Worm (Caenorhabditis elegans) whole organism, L1 larva: ENCODE data around the gene Y37E11B.5.
A peak's percentile ranks its signal among the peaks of the same experiment; 100 is the strongest.

ENCODE experiments used
- C34B4.2 ChIP-seq: sonication (generic microtip); optimal IDR thresholded peaks from 2 replicates; lab custom pipeline; 2017; ENCODE audit warnings: mild to moderate bottlenecking, missing genetic modification characterization, missing compliant biosample characterization
- F16B12.6 ChIP-seq: fragments of 150-350 bp; optimal IDR thresholded peaks from 2 replicates; lab custom pipeline; 2014; ENCODE audit warnings: missing biosample characterization, missing genetic modification characterization
- aha-1 ChIP-seq: fragments of 150-350 bp; optimal IDR thresholded peaks from 2 replicates; lab custom pipeline; 2014; ENCODE audit warnings: missing biosample characterization, missing genetic modification characterization
- alr-1 ChIP-seq: fragments of 200-800 bp; sonication (Bioruptor generic); optimal IDR thresholded peaks from 2 replicates; lab custom pipeline; 2018; ENCODE audit warnings: borderline replicate concordance, mild to moderate bottlenecking, missing genetic modification characterization, missing compliant biosample characterization
- aly-2 ChIP-seq: fragments of 150-350 bp; optimal IDR thresholded peaks from 2 replicates; lab custom pipeline; 2014; ENCODE audit warnings: missing biosample characterization, missing genetic modification characterization
- ama-1 ChIP-seq: fragments of 150-350 bp; optimal IDR thresholded peaks from 2 replicates; lab custom pipeline; 2014
- ceh-8 ChIP-seq: fragments of 200-800 bp; sonication (Bioruptor generic); optimal IDR thresholded peaks from 2 replicates; lab custom pipeline; 2018; ENCODE audit warnings: mild to moderate bottlenecking, missing genetic modification characterization, moderate library complexity, missing compliant biosample characterization
- ceh-82 ChIP-seq, 3 experiments: fragments of 150-350 bp in 1 of 3; sonication (generic microtip) in 2 of 3; optimal IDR thresholded peaks; 2 replicates each; lab custom pipeline; 2014 to 2017; ENCODE audit warnings: missing biosample characterization in 3 of 3, missing genetic modification characterization in 3 of 3
- ceh-88 ChIP-seq: fragments of 200-800 bp; sonication (Bioruptor generic); IDR thresholded peaks from 2 replicates; pipeline ENCODE4 v1.3.6; 2022; ENCODE audit warnings: missing genetic modification characterization, missing compliant biosample characterization
- ceh-90 ChIP-seq: sonication (generic microtip); optimal IDR thresholded peaks from 2 replicates; lab custom pipeline; 2016; ENCODE audit warnings: missing genetic modification characterization, missing compliant biosample characterization
- ces-1 ChIP-seq: fragments of 150-350 bp; optimal IDR thresholded peaks from 2 replicates; lab custom pipeline; 2014; ENCODE audit warnings: missing biosample characterization, missing genetic modification reagents, missing genetic modification characterization
- efl-1 ChIP-seq, 4 experiments: fragments of 150-350 bp; optimal IDR thresholded peaks in 3 of 4; peaks in 1 of 4; 1 replicate in 1 of 4; 2 replicates in 3 of 4; lab custom pipeline; 2014; ENCODE audit warnings: missing biosample characterization in 2 of 4, missing genetic modification characterization in 2 of 4, missing genetic modification reagents in 2 of 4
- efl-3 ChIP-seq: fragments of 200-800 bp; sonication (Bioruptor generic); optimal IDR thresholded peaks from 2 replicates; lab custom pipeline; 2018; ENCODE audit warnings: mild to moderate bottlenecking, missing genetic modification characterization, missing compliant biosample characterization
- egl-27 ChIP-seq, 2 experiments: fragments of 150-350 bp in 1 of 2; sonication (generic microtip); optimal IDR thresholded peaks; 3 replicates each; lab custom pipeline; 2017 to 2018; ENCODE audit warnings: missing biosample characterization in 2 of 2, missing genetic modification characterization in 2 of 2, missing genetic modification reagents in 2 of 2
- elt-2 ChIP-seq: sonication (generic microtip); optimal IDR thresholded peaks from 2 replicates; lab custom pipeline; 2016; ENCODE audit warnings: missing genetic modification characterization, mild to moderate bottlenecking, inconsistent platforms, missing compliant biosample characterization, missing genetic modification reagents
- fkh-4 ChIP-seq: sonication (generic microtip); optimal IDR thresholded peaks from 2 replicates; lab custom pipeline; 2016; ENCODE audit warnings: missing compliant biosample characterization, missing genetic modification characterization, borderline replicate concordance
- hlh-17 ChIP-seq: fragments of 200-800 bp; sonication (Bioruptor generic); optimal IDR thresholded peaks from 2 replicates; lab custom pipeline; 2018; ENCODE audit warnings: missing genetic modification characterization, mild to moderate bottlenecking, missing compliant biosample characterization, moderate library complexity, borderline replicate concordance
- hlh-4 ChIP-seq: sonication (generic microtip); optimal IDR thresholded peaks from 2 replicates; lab custom pipeline; 2016; ENCODE audit warnings: mild to moderate bottlenecking, missing genetic modification characterization, missing compliant biosample characterization
- hpl-2 ChIP-seq: fragments of 150-350 bp; optimal IDR thresholded peaks from 2 replicates; lab custom pipeline; 2014; ENCODE audit warnings: missing biosample characterization, missing genetic modification reagents, missing genetic modification characterization
- irx-1 ChIP-seq: sonication (generic microtip); optimal IDR thresholded peaks from 2 replicates; lab custom pipeline; 2016; ENCODE audit warnings: missing genetic modification characterization, missing compliant biosample characterization
- isw-1 ChIP-seq: fragments of 200-800 bp; sonication (Bioruptor generic); IDR thresholded peaks from 2 replicates; pipeline ENCODE4 v1.3.6; 2022; ENCODE audit warnings: missing genetic modification characterization, missing compliant biosample characterization
- jun-1 ChIP-seq: fragments of 150-350 bp; optimal IDR thresholded peaks from 2 replicates; lab custom pipeline; 2014; ENCODE audit warnings: missing biosample characterization, missing genetic modification reagents, missing genetic modification characterization
- lin-13 ChIP-seq: fragments of 150-350 bp; optimal IDR thresholded peaks from 2 replicates; lab custom pipeline; 2014; ENCODE audit warnings: missing biosample characterization, missing genetic modification reagents, missing genetic modification characterization
- lin-35 ChIP-seq, 2 experiments: fragments of 150-350 bp; optimal IDR thresholded peaks; 2 replicates each; lab custom pipeline; 2014; ENCODE audit warnings: missing biosample characterization in 2 of 2, missing genetic modification characterization in 2 of 2, missing genetic modification reagents in 2 of 2
- lin-39 ChIP-seq: fragments of 150-350 bp; optimal IDR thresholded peaks from 2 replicates; lab custom pipeline; 2014; ENCODE audit warnings: missing biosample characterization, missing genetic modification reagents, missing genetic modification characterization
- lir-3 ChIP-seq: sonication (generic microtip); optimal IDR thresholded peaks from 2 replicates; lab custom pipeline; 2016; ENCODE audit warnings: mild to moderate bottlenecking, missing genetic modification characterization, moderate library complexity, missing compliant biosample characterization; ENCODE audit not compliant: poor library complexity
- nhr-20 ChIP-seq: sonication (generic microtip); optimal IDR thresholded peaks from 2 replicates; lab custom pipeline; 2016; ENCODE audit warnings: mild to moderate bottlenecking, missing genetic modification characterization, missing compliant biosample characterization
- nhr-237 ChIP-seq: fragments of 150-350 bp; optimal IDR thresholded peaks from 2 replicates; lab custom pipeline; 2014; ENCODE audit warnings: missing biosample characterization, missing genetic modification characterization
- nhr-47 ChIP-seq: sonication (generic microtip); optimal IDR thresholded peaks from 2 replicates; lab custom pipeline; 2016; ENCODE audit warnings: mild to moderate bottlenecking, missing genetic modification characterization, moderate library complexity, missing compliant biosample characterization
- nhr-71 ChIP-seq: sonication (generic microtip); optimal IDR thresholded peaks from 2 replicates; lab custom pipeline; 2016; ENCODE audit warnings: mild to moderate bottlenecking, missing genetic modification characterization, moderate library complexity, missing compliant biosample characterization
- nhr-85 ChIP-seq: sonication (generic microtip); peaks from one replicate; lab custom pipeline; 2016; ENCODE audit warnings: missing genetic modification characterization, inconsistent platforms, missing compliant biosample characterization
- nhr-90 ChIP-seq: sonication (generic microtip); optimal IDR thresholded peaks from 2 replicates; lab custom pipeline; 2016; ENCODE audit warnings: mild to moderate bottlenecking, missing genetic modification characterization, missing compliant biosample characterization; ENCODE audit not compliant: poor library complexity
- pqm-1 ChIP-seq: sonication (generic microtip); optimal IDR thresholded peaks from 3 replicates; lab custom pipeline; 2017; ENCODE audit warnings: missing biosample characterization, missing genetic modification characterization
- rnt-1 ChIP-seq: sonication (generic microtip); optimal IDR thresholded peaks from 2 replicates; lab custom pipeline; 2016; ENCODE audit warnings: mild to moderate bottlenecking, missing genetic modification characterization, moderate library complexity, missing compliant biosample characterization
- skn-1 ChIP-seq: fragments of 150-350 bp; optimal IDR thresholded peaks from 2 replicates; lab custom pipeline; 2014; ENCODE audit warnings: missing biosample characterization, missing genetic modification characterization
- snpc-4 ChIP-seq: fragments of 150-350 bp; optimal IDR thresholded peaks from 2 replicates; lab custom pipeline; 2014; ENCODE audit warnings: missing biosample characterization, missing genetic modification characterization
- snu-23 ChIP-seq: sonication (generic microtip); optimal IDR thresholded peaks from 2 replicates; lab custom pipeline; 2016; ENCODE audit warnings: missing genetic modification characterization, missing compliant biosample characterization
- sox-4 ChIP-seq: sonication (generic microtip); optimal IDR thresholded peaks from 2 replicates; lab custom pipeline; 2016; ENCODE audit warnings: missing genetic modification characterization, missing compliant biosample characterization
- sptf-1 ChIP-seq: fragments of 150-350 bp; optimal IDR thresholded peaks from 2 replicates; lab custom pipeline; 2014; ENCODE audit warnings: missing biosample characterization, missing genetic modification characterization
- sup-37 ChIP-seq: fragments of 200-800 bp; sonication (Bioruptor generic); optimal IDR thresholded peaks from 2 replicates; lab custom pipeline; 2018; ENCODE audit warnings: mild to moderate bottlenecking, missing genetic modification characterization, missing compliant biosample characterization
- swsn-7 ChIP-seq: sonication (generic microtip); optimal IDR thresholded peaks from 2 replicates; lab custom pipeline; 2016; ENCODE audit warnings: missing genetic modification characterization, missing compliant biosample characterization
- tbx-2 ChIP-seq: sonication (generic microtip); optimal IDR thresholded peaks from 2 replicates; lab custom pipeline; 2016; ENCODE audit warnings: missing genetic modification characterization, missing compliant biosample characterization
- tlp-1 ChIP-seq: fragments of 150-350 bp; optimal IDR thresholded peaks from 2 replicates; lab custom pipeline; 2014; ENCODE audit warnings: missing biosample characterization, missing genetic modification characterization
- unc-30 ChIP-seq: sonication (generic microtip); optimal IDR thresholded peaks from 2 replicates; lab custom pipeline; 2017; ENCODE audit warnings: missing biosample characterization, missing genetic modification characterization
- unc-62 ChIP-seq: fragments of 150-350 bp; optimal IDR thresholded peaks from 2 replicates; lab custom pipeline; 2014; ENCODE audit warnings: missing biosample characterization, missing genetic modification reagents, missing genetic modification characterization
- unc-86 ChIP-seq: sonication (generic microtip); optimal IDR thresholded peaks from 2 replicates; lab custom pipeline; 2016; ENCODE audit warnings: missing genetic modification characterization, missing compliant biosample characterization
- vab-15 ChIP-seq: sonication (generic microtip); optimal IDR thresholded peaks from 2 replicates; lab custom pipeline; 2017; ENCODE audit warnings: missing genotype, mild to moderate bottlenecking, missing genetic modification characterization, missing compliant biosample characterization
- zag-1 ChIP-seq: fragments of 150-350 bp; optimal IDR thresholded peaks from 2 replicates; lab custom pipeline; 2014; ENCODE audit warnings: missing biosample characterization, missing genetic modification characterization
- zip-4 ChIP-seq: fragments of 200-800 bp; sonication (Bioruptor generic); optimal IDR thresholded peaks from 2 replicates; lab custom pipeline; 2018; ENCODE audit warnings: mild to moderate bottlenecking, missing genetic modification characterization, moderate library complexity, missing compliant biosample characterization
- ztf-11 ChIP-seq, 2 experiments: sonication (generic microtip); optimal IDR thresholded peaks; 2 replicates each; lab custom pipeline; 2016 to 2017; ENCODE audit warnings: missing genetic modification characterization in 2 of 2, missing biosample characterization in 1 of 2, missing compliant biosample characterization in 1 of 2
- ztf-4 ChIP-seq: fragments of 150-350 bp; optimal IDR thresholded peaks from 2 replicates; lab custom pipeline; 2014; ENCODE audit warnings: missing biosample characterization, missing genetic modification characterization

Gene Y37E11B.5

DNA sequence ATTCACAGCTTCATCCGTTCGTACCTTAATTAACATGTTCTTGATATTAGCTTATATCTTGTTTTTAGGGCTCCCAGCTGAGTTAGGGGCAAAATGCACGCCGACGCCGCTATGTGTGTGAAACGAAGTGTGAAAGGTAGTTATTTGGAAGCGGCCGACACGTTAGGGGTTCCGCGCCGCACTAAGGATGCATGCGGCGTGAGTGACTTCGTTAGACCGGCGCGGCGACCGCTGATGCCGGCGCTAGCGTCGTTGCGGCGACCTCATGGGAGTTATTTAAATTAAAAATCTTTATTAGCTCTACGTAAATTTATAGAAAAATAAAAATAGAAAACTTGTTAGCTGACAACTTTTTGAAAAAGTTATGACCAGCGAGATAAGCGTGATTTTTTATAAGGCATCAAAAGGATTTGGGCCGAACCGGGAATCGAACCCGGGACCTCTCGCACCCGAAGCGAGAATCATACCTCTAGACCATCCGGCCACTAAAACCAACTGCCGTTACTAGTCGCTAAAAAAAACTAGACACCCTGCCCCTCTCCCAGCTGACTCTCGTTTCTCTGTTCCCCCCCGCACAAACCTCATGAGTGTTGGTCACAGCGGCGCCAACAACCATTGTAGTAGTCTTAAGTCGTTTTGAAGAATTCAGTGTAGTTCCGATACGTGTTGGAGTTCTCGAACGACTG is 46.4 kb downstream of the Y37E11B.5 start:
- TF ChIP-seq irx-1 (no peak), hlh-4 (tag; lab: Kevin White, UChicago) (no peak), sox-4 (tag; lab: Kevin White, UChicago) (peak; percentile 13), pqm-1 (no peak), tbx-2 (tag; lab: Kevin White, UChicago) (peak; percentile 18), ztf-11 (tag; optimal IDR thresholded peaks at IDR 0.05; lab: Kevin White, UChicago) (peak in 1 of 2 experiments; percentile 20), vab-15 (tag; lab: Kevin White, UChicago) (no peak), snu-23 (GFP tag; lab: Kevin White, UChicago) (peak; percentile 73), unc-86 (tag; lab: Kevin White, UChicago) (peak; percentile 39), ceh-88 (GFP tag; lab: Robert Waterston, UW) (no peak), lin-35 (GFP tag; optimal IDR thresholded peaks at IDR 0.05; lab: Kevin White, UChicago) (peak; percentile 51 to 56), isw-1 (GFP tag; lab: Robert Waterston, UW) (no peak; the same call in 1 of the 2 replicates), C34B4.2 (no peak), ama-1 (lab: Kevin White, UChicago) (no peak), nhr-90 (peak; percentile 70), nhr-237 (no peak), lin-39 (no peak), elt-2 (tag; lab: Kevin White, UChicago) (peak; percentile 32), swsn-7 (tag; lab: Kevin White, UChicago) (peak; percentile 58), nhr-71 (tag; lab: Kevin White, UChicago) (peak; percentile 72), ztf-4 (tag; lab: Kevin White, UChicago) (no peak), sup-37 (no peak), ceh-8 (GFP tag; lab: Kevin White, UChicago) (no peak), fkh-4 (tag; lab: Kevin White, UChicago) (no peak), unc-30 (no peak), tlp-1 (tag; lab: Kevin White, UChicago) (no peak), egl-27 (tag; optimal IDR thresholded peaks at IDR 0.05; lab: Kevin White, UChicago) (no peak), jun-1 (tag; lab: Kevin White, UChicago) (peak; percentile 57), lin-13 (GFP tag; lab: Kevin White, UChicago) (no peak), aly-2 (tag; lab: Kevin White, UChicago) (no peak), efl-1 (optimal IDR thresholded peaks at IDR 0.05; lab: Kevin White, UChicago) (peak; percentile 24 to 46), efl-1 (GFP tag; optimal IDR thresholded peaks at IDR 0.05 in 1 of 2; lab: Kevin White, UChicago) (peak; percentile 45 to 93), aha-1 (tag; lab: Kevin White, UChicago) (no peak), nhr-47 (tag; lab: Kevin White, UChicago) (peak; percentile 77), nhr-20 (peak; percentile 53), unc-62 (GFP tag; lab: Kevin White, UChicago) (no peak), ceh-90 (tag; lab: Kevin White, UChicago) (no peak), ces-1 (GFP tag; lab: Kevin White, UChicago) (no peak), nhr-85 (tag; lab: Kevin White, UChicago) (peak; percentile 41), snpc-4 (tag; lab: Kevin White, UChicago) (peak; percentile 42), zip-4 (GFP tag; lab: Kevin White, UChicago) (no peak), alr-1 (tag; lab: Kevin White, UChicago) (no peak), zag-1 (tag; lab: Kevin White, UChicago) (no peak), F16B12.6 (no peak), ceh-82 (tag; optimal IDR thresholded peaks at IDR 0.05; lab: Kevin White, UChicago) (peak; percentile 20 to 63 (median 38)), lir-3 (no peak), hpl-2 (no peak), skn-1 (tag; lab: Kevin White, UChicago) (peak; percentile 36), sptf-1 (tag; lab: Kevin White, UChicago) (no peak), hlh-17 (no peak), efl-3 (GFP tag; lab: Kevin White, UChicago) (no peak), rnt-1 (tag; lab: Kevin White, UChicago) (peak; percentile 69)
